Worm (Caenorhabditis elegans) whole organism, early embryonic: ENCODE results near the gene C43D7.7.
A peak's percentile ranks its signal among the peaks of the same experiment; 100 is the strongest.

Experiments used
- B0310.2 ChIP-seq: sonication (generic microtip); optimal IDR thresholded peaks from 2 replicates; lab custom pipeline; 2016; ENCODE audit warnings: mild to moderate bottlenecking, missing genetic modification characterization, missing compliant biosample characterization
- F13C5.2 ChIP-seq: sonication (generic microtip); optimal IDR thresholded peaks from 2 replicates; lab custom pipeline; 2017; ENCODE audit warnings: mild to moderate bottlenecking, missing genetic modification characterization, inconsistent platforms, missing compliant biosample characterization
- aly-1 ChIP-seq: sonication (generic microtip); optimal IDR thresholded peaks from 2 replicates; lab custom pipeline; 2016; ENCODE audit warnings: missing genetic modification characterization, missing compliant biosample characterization
- ama-1 ChIP-seq: fragments of 150-350 bp; optimal IDR thresholded peaks from 2 replicates; lab custom pipeline; 2014
- ceh-13 ChIP-seq: fragments of 200-800 bp; sonication (Bioruptor generic); optimal IDR thresholded peaks from 2 replicates; lab custom pipeline; 2018; ENCODE audit warnings: mild to moderate bottlenecking, missing genetic modification characterization, missing compliant biosample characterization
- ceh-36 ChIP-seq: sonication (generic microtip); optimal IDR thresholded peaks from 2 replicates; lab custom pipeline; 2016; ENCODE audit warnings: missing genetic modification characterization, inconsistent platforms, missing compliant biosample characterization
- ets-7 ChIP-seq: sonication (generic microtip); optimal IDR thresholded peaks from 2 replicates; lab custom pipeline; 2016; ENCODE audit warnings: missing genotype, missing genetic modification characterization, missing compliant biosample characterization
- flt-1 ChIP-seq: fragments of 200-800 bp; sonication (Bioruptor generic); IDR thresholded peaks from 2 replicates; pipeline ENCODE4 v1.3.6; 2022; ENCODE audit warnings: missing genetic modification characterization, missing compliant biosample characterization
- hmbx-1 ChIP-seq: sonication (generic microtip); optimal IDR thresholded peaks from 2 replicates; lab custom pipeline; 2016; ENCODE audit warnings: mild to moderate bottlenecking, missing genetic modification characterization, missing compliant biosample characterization
- hmg-4 ChIP-seq: fragments of 200-800 bp; sonication (Bioruptor generic); optimal IDR thresholded peaks from 2 replicates; lab custom pipeline; 2018; ENCODE audit warnings: mild to moderate bottlenecking, missing genetic modification characterization, missing compliant biosample characterization
- hnd-1 ChIP-seq: sonication (generic microtip); optimal IDR thresholded peaks from 2 replicates; lab custom pipeline; 2016; ENCODE audit warnings: missing genetic modification characterization, missing compliant biosample characterization
- pes-1 ChIP-seq: fragments of 200-800 bp; sonication (Bioruptor generic); IDR thresholded peaks from 2 replicates; pipeline ENCODE4 v1.3.6; 2022; ENCODE audit warnings: missing genetic modification reagents, missing genetic modification characterization, missing compliant biosample characterization
- scrt-1 ChIP-seq: fragments of 200-800 bp; sonication (Bioruptor generic); IDR thresholded peaks from 2 replicates; pipeline ENCODE4 v1.3.6; 2022; ENCODE audit warnings: missing genetic modification characterization, missing compliant biosample characterization
- sea-1 ChIP-seq: fragments of 200-800 bp; sonication (Bioruptor generic); conservative IDR thresholded peaks from 2 replicates; pipeline ENCODE4 v1.3.6; 2022; ENCODE audit warnings: missing genetic modification characterization, missing compliant biosample characterization
- tbx-11 ChIP-seq: fragments of 200-800 bp; sonication (Bioruptor generic); IDR thresholded peaks from 2 replicates; pipeline ENCODE4 v1.3.6; 2022; ENCODE audit warnings: missing genetic modification characterization, missing compliant biosample characterization
- tbx-37 ChIP-seq: fragments of 200-800 bp; sonication (Bioruptor generic); conservative IDR thresholded peaks from 2 replicates; pipeline ENCODE4 v1.3.6; 2022; ENCODE audit warnings: missing genetic modification reagents, missing genetic modification characterization, missing compliant biosample characterization
- tra-4 ChIP-seq: sonication (generic microtip); optimal IDR thresholded peaks from 2 replicates; lab custom pipeline; 2017; ENCODE audit warnings: missing genetic modification characterization, missing compliant biosample characterization

C43D7.7 gene

ce11 chrV:19311391-19311790 lies 7.9 kb downstream of the C43D7.7 start, which contains the start of gene C43D7.8:
Gene C43D7.8, minus strand, starts transcription at chrV:19311491.
- TF ChIP-seq pes-1 (GFP tag; lab: Robert Waterston, UW) (no peak), hmg-4 (GFP tag; lab: Kevin White, UChicago) (no peak), tbx-37 (GFP tag; lab: Robert Waterston, UW) (no peak), hmbx-1 (no peak), ama-1 (lab: Kevin White, UChicago) (no peak), ets-7 (tag; lab: Kevin White, UChicago) (no peak)

ce11 chrV:19309591-19309990 lies 9.7 kb downstream of the C43D7.7 start, which contains the start of gene F55C9.11:
Gene F55C9.11, minus strand, starts transcription at chrV:19309691.
- no peak for TF ChIP-seq hmg-4 (GFP tag; lab: Kevin White, UChicago)
- no peak for TF ChIP-seq ama-1 (lab: Kevin White, UChicago)
- no peak for TF ChIP-seq sea-1
- TF ChIP-seq F13C5.2 (tag; lab: Kevin White, UChicago), result no peak
- TF ChIP-seq ceh-13 (GFP tag; lab: Kevin White, UChicago), result no peak
- no peak for TF ChIP-seq hmbx-1
- no peak for TF ChIP-seq hnd-1 (tag; lab: Kevin White, UChicago)
- no peak for TF ChIP-seq B0310.2 (tag; lab: Kevin White, UChicago)
- no peak for TF ChIP-seq scrt-1 (GFP tag; lab: Robert Waterston, UW)
- no peak for TF ChIP-seq tbx-37 (GFP tag; lab: Robert Waterston, UW)
- TF ChIP-seq tbx-11, result no peak

- TF ChIP-seq hmg-4 (GFP tag; lab: Kevin White, UChicago), result peak; percentile 19
- no peak for TF ChIP-seq aly-1
Observed at ce11 chrV:19308137-19308536, 11.2 kb downstream of the C43D7.7 start.

ce11 chrV:19306906-19307305 lies 12.4 kb downstream of the C43D7.7 start, which contains the start of gene F55C9.15:
Gene F55C9.15, minus strand, starts transcription at chrV:19307006.
- TF ChIP-seq ets-7 (tag; lab: Kevin White, UChicago) (no peak), tbx-37 (GFP tag; lab: Robert Waterston, UW) (no peak), tra-4 (no peak), scrt-1 (GFP tag; lab: Robert Waterston, UW) (no peak), sea-1 (no peak), B0310.2 (tag; lab: Kevin White, UChicago) (no peak), hmg-4 (GFP tag; lab: Kevin White, UChicago) (no peak), aly-1 (no peak), hnd-1 (tag; lab: Kevin White, UChicago) (no peak), ceh-13 (GFP tag; lab: Kevin White, UChicago) (no peak), ceh-36 (tag; lab: Kevin White, UChicago) (no peak), F13C5.2 (tag; lab: Kevin White, UChicago) (no peak), tbx-11 (no peak), hmbx-1 (no peak), ama-1 (lab: Kevin White, UChicago) (no peak)

DNA sequence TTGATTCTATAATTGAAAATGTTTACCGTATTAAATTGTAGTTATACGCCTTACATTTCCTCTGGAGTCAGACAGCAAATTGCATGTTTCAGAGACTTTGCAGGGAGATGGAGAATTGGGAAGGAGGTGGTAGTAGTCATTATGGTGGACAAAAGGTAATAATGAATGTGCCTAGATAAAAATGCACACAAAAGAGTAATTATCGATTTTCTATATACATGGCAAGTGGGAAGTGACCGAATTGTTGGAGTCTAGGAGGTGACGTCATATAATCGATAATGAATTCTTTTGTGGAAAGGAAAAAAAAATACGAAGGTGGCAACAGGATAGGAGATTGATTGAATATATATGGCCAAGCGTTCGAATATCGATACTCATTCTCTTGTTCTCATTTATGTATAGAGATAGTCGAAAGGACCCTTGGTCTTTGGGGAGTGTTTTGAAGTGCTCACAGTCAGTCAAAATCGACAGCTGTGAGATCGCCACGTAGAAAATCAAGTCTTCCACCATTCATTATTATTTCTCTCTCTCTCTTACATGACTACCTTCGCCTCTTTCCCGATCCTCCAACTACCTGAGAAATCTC lies 15.6 kb downstream of the C43D7.7 start, which contains the start of the genes fbxb-63 and fbxb-61:
Gene fbxb-63, minus strand, starts transcription at position 142 of the 586 bp plus-strand sequence.
Gene fbxb-61, plus strand, starts transcription at position 536 of the 586 bp plus-strand sequence.
- TF ChIP-seq F13C5.2 (tag; lab: Kevin White, UChicago) (no peak), ama-1 (lab: Kevin White, UChicago) (no peak), sea-1 (no peak), tra-4 (no peak), ceh-36 (tag; lab: Kevin White, UChicago) (no peak), ceh-13 (GFP tag; lab: Kevin White, UChicago) (no peak), B0310.2 (tag; lab: Kevin White, UChicago) (no peak), hmbx-1 (no peak), pes-1 (GFP tag; lab: Robert Waterston, UW) (no peak), aly-1 (no peak), hmg-4 (GFP tag; lab: Kevin White, UChicago) (no peak), hnd-1 (tag; lab: Kevin White, UChicago) (no peak), tbx-11 (no peak), scrt-1 (GFP tag; lab: Robert Waterston, UW) (no peak), tbx-37 (GFP tag; lab: Robert Waterston, UW) (no peak), ets-7 (tag; lab: Kevin White, UChicago) (no peak), flt-1 (no peak)

DNA sequence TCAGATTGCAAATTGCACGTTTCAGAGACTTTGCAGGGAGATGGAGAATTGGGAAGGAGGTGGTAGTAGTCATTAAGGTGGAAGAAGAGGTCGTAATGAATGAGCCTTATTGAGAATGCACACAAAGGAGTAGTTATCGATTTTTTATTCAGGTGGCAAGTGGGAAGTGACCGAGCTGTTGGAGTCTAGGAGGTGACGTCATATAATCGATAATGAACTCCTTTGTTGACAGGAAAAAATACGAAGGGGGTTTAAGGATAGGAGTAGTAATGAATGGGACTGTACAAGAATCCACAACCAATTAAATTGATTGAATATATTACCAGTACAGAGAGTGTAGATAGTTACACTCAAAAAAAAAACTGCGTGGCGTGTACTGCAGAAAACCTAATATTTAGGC lies 17.4 kb downstream of the C43D7.7 start, which contains the start of gene fbxb-62:
Gene fbxb-62, minus strand, starts transcription at position 101 of the 400 bp plus-strand sequence.
- no peak for TF ChIP-seq hmbx-1
- TF ChIP-seq ets-7 (tag; lab: Kevin White, UChicago), result no peak
- no peak for TF ChIP-seq tbx-11
- no peak for TF ChIP-seq tra-4
- TF ChIP-seq ceh-13 (GFP tag; lab: Kevin White, UChicago), result no peak
- TF ChIP-seq F13C5.2 (tag; lab: Kevin White, UChicago), result no peak
- no peak for TF ChIP-seq flt-1
- no peak for TF ChIP-seq aly-1
- TF ChIP-seq scrt-1 (GFP tag; lab: Robert Waterston, UW), result no peak
- no peak for TF ChIP-seq B0310.2 (tag; lab: Kevin White, UChicago)
- TF ChIP-seq tbx-37 (GFP tag; lab: Robert Waterston, UW), result no peak
- no peak for TF ChIP-seq ama-1 (lab: Kevin White, UChicago)
- no peak for TF ChIP-seq hnd-1 (tag; lab: Kevin White, UChicago)
- no peak for TF ChIP-seq pes-1 (GFP tag; lab: Robert Waterston, UW)
- TF ChIP-seq ceh-36 (tag; lab: Kevin White, UChicago), result no peak
- no peak for TF ChIP-seq sea-1
- TF ChIP-seq hmg-4 (GFP tag; lab: Kevin White, UChicago), result no peak

ce11 chrV:19299262-19299661 lies 20.0 kb downstream of the C43D7.7 start, which contains the start of gene F55C9.14:
Gene F55C9.14, plus strand, starts transcription at chrV:19299562.
- TF ChIP-seq ceh-13 (GFP tag; lab: Kevin White, UChicago) (no peak), scrt-1 (GFP tag; lab: Robert Waterston, UW) (no peak), hnd-1 (tag; lab: Kevin White, UChicago) (no peak), ceh-36 (tag; lab: Kevin White, UChicago) (no peak), B0310.2 (tag; lab: Kevin White, UChicago) (no peak), tbx-11 (no peak), F13C5.2 (tag; lab: Kevin White, UChicago) (no peak), ets-7 (tag; lab: Kevin White, UChicago) (no peak), tbx-37 (GFP tag; lab: Robert Waterston, UW) (no peak), tra-4 (no peak), flt-1 (no peak), ama-1 (lab: Kevin White, UChicago) (no peak), sea-1 (no peak)
